Worm (Caenorhabditis elegans) whole organism, L1 larva: ENCODE results near the gene clec-49.

ENCODE experiments used
- C16A3.4 ChIP-seq: fragments of 150-350 bp; optimal IDR thresholded peaks from 2 replicates; lab custom pipeline; 2014; ENCODE audit warnings: missing biosample characterization, missing genetic modification characterization
- F16B12.6 ChIP-seq: fragments of 150-350 bp; optimal IDR thresholded peaks from 2 replicates; lab custom pipeline; 2014; ENCODE audit warnings: missing biosample characterization, missing genetic modification characterization
- Y116A8C.19 ChIP-seq: sonication (generic microtip); optimal IDR thresholded peaks from 2 replicates; lab custom pipeline; 2016; ENCODE audit warnings: missing compliant biosample characterization, missing genetic modification characterization, borderline replicate concordance
- alr-1 ChIP-seq: fragments of 200-800 bp; sonication (Bioruptor generic); optimal IDR thresholded peaks from 2 replicates; lab custom pipeline; 2018; ENCODE audit warnings: borderline replicate concordance, mild to moderate bottlenecking, missing genetic modification characterization, missing compliant biosample characterization
- aly-2 ChIP-seq: fragments of 150-350 bp; optimal IDR thresholded peaks from 2 replicates; lab custom pipeline; 2014; ENCODE audit warnings: missing biosample characterization, missing genetic modification characterization
- ceh-88 ChIP-seq: fragments of 200-800 bp; sonication (Bioruptor generic); IDR thresholded peaks from 2 replicates; pipeline ENCODE4 v1.3.6; 2022; ENCODE audit warnings: missing genetic modification characterization, missing compliant biosample characterization
- ces-1 ChIP-seq: fragments of 150-350 bp; optimal IDR thresholded peaks from 2 replicates; lab custom pipeline; 2014; ENCODE audit warnings: missing biosample characterization, missing genetic modification reagents, missing genetic modification characterization
- efl-1 ChIP-seq, 4 experiments: fragments of 150-350 bp; optimal IDR thresholded peaks in 3 of 4; peaks in 1 of 4; 1 replicate in 1 of 4; 2 replicates in 3 of 4; lab custom pipeline; 2014; ENCODE audit warnings: missing biosample characterization in 2 of 4, missing genetic modification characterization in 2 of 4, missing genetic modification reagents in 2 of 4
- efl-3 ChIP-seq: fragments of 200-800 bp; sonication (Bioruptor generic); optimal IDR thresholded peaks from 2 replicates; lab custom pipeline; 2018; ENCODE audit warnings: mild to moderate bottlenecking, missing genetic modification characterization, missing compliant biosample characterization
- elt-2 ChIP-seq: sonication (generic microtip); optimal IDR thresholded peaks from 2 replicates; lab custom pipeline; 2016; ENCODE audit warnings: missing genetic modification characterization, mild to moderate bottlenecking, inconsistent platforms, missing compliant biosample characterization, missing genetic modification reagents
- fkh-8 ChIP-seq: sonication (generic microtip); optimal IDR thresholded peaks from 2 replicates; lab custom pipeline; 2016; ENCODE audit warnings: mild to moderate bottlenecking, missing genetic modification characterization, missing compliant biosample characterization
- hlh-17 ChIP-seq: fragments of 200-800 bp; sonication (Bioruptor generic); optimal IDR thresholded peaks from 2 replicates; lab custom pipeline; 2018; ENCODE audit warnings: missing genetic modification characterization, mild to moderate bottlenecking, missing compliant biosample characterization, moderate library complexity, borderline replicate concordance
- irx-1 ChIP-seq: sonication (generic microtip); optimal IDR thresholded peaks from 2 replicates; lab custom pipeline; 2016; ENCODE audit warnings: missing genetic modification characterization, missing compliant biosample characterization
- jun-1 ChIP-seq: fragments of 150-350 bp; optimal IDR thresholded peaks from 2 replicates; lab custom pipeline; 2014; ENCODE audit warnings: missing biosample characterization, missing genetic modification reagents, missing genetic modification characterization
- lin-14 ChIP-seq: fragments of 200-800 bp; sonication (Bioruptor generic); optimal IDR thresholded peaks from 2 replicates; lab custom pipeline; 2018; ENCODE audit warnings: mild to moderate bottlenecking, missing genetic modification characterization, moderate library complexity, missing compliant biosample characterization
- lin-35 ChIP-seq, 2 experiments: fragments of 150-350 bp; optimal IDR thresholded peaks; 2 replicates each; lab custom pipeline; 2014; ENCODE audit warnings: missing biosample characterization in 2 of 2, missing genetic modification characterization in 2 of 2, missing genetic modification reagents in 2 of 2
- mdl-1 ChIP-seq, 2 experiments: fragments of 150-350 bp; optimal IDR thresholded peaks; 2 replicates each; lab custom pipeline; 2014 to 2017; ENCODE audit warnings: missing biosample characterization in 2 of 2, missing genetic modification characterization in 2 of 2, inconsistent platforms in 1 of 2
- nhr-11 ChIP-seq: fragments of 150-350 bp; optimal IDR thresholded peaks from 2 replicates; lab custom pipeline; 2014; ENCODE audit warnings: missing biosample characterization, missing genetic modification characterization
- nhr-12 ChIP-seq: sonication (generic microtip); optimal IDR thresholded peaks from 2 replicates; lab custom pipeline; 2017; ENCODE audit warnings: missing biosample characterization, missing genetic modification characterization
- nhr-20 ChIP-seq: sonication (generic microtip); optimal IDR thresholded peaks from 2 replicates; lab custom pipeline; 2016; ENCODE audit warnings: mild to moderate bottlenecking, missing genetic modification characterization, missing compliant biosample characterization
- nhr-47 ChIP-seq: sonication (generic microtip); optimal IDR thresholded peaks from 2 replicates; lab custom pipeline; 2016; ENCODE audit warnings: mild to moderate bottlenecking, missing genetic modification characterization, moderate library complexity, missing compliant biosample characterization
- nhr-77 ChIP-seq: fragments of 150-350 bp; optimal IDR thresholded peaks from 2 replicates; lab custom pipeline; 2014; ENCODE audit warnings: missing biosample characterization, missing genetic modification characterization
- nhr-84 ChIP-seq: sonication (generic microtip); optimal IDR thresholded peaks from 2 replicates; lab custom pipeline; 2017; ENCODE audit warnings: missing biosample characterization, missing genetic modification characterization
- nhr-85 ChIP-seq: sonication (generic microtip); peaks from one replicate; lab custom pipeline; 2016; ENCODE audit warnings: missing genetic modification characterization, inconsistent platforms, missing compliant biosample characterization
- pag-3 ChIP-seq: sonication (generic microtip); optimal IDR thresholded peaks from 2 replicates; lab custom pipeline; 2017; ENCODE audit warnings: missing genetic modification characterization, mild to moderate bottlenecking, missing compliant biosample characterization, antibody characterized with exemption, borderline replicate concordance; ENCODE audit not compliant: insufficient read depth
- sptf-1 ChIP-seq: fragments of 150-350 bp; optimal IDR thresholded peaks from 2 replicates; lab custom pipeline; 2014; ENCODE audit warnings: missing biosample characterization, missing genetic modification characterization
- unc-30 ChIP-seq: sonication (generic microtip); optimal IDR thresholded peaks from 2 replicates; lab custom pipeline; 2017; ENCODE audit warnings: missing biosample characterization, missing genetic modification characterization
- unc-62 ChIP-seq: fragments of 150-350 bp; optimal IDR thresholded peaks from 2 replicates; lab custom pipeline; 2014; ENCODE audit warnings: missing biosample characterization, missing genetic modification reagents, missing genetic modification characterization
- vab-15 ChIP-seq: sonication (generic microtip); optimal IDR thresholded peaks from 2 replicates; lab custom pipeline; 2017; ENCODE audit warnings: missing genotype, mild to moderate bottlenecking, missing genetic modification characterization, missing compliant biosample characterization
- xbp-1 ChIP-seq: sonication (generic microtip); optimal IDR thresholded peaks from 2 replicates; lab custom pipeline; 2016; ENCODE audit warnings: missing genetic modification characterization, missing compliant biosample characterization
- zag-1 ChIP-seq: fragments of 150-350 bp; optimal IDR thresholded peaks from 2 replicates; lab custom pipeline; 2014; ENCODE audit warnings: missing biosample characterization, missing genetic modification characterization
- ztf-11 ChIP-seq, 2 experiments: sonication (generic microtip); optimal IDR thresholded peaks; 2 replicates each; lab custom pipeline; 2016 to 2017; ENCODE audit warnings: missing genetic modification characterization in 2 of 2, missing biosample characterization in 1 of 2, missing compliant biosample characterization in 1 of 2

clec-49 gene

ce11 chrV:19767719-19768118 is 16.7 kb upstream of the clec-49 start:
- TF ChIP-seq lin-14 (GFP tag; lab: Kevin White, UChicago) (no peak), nhr-12 (no peak), efl-1 (optimal IDR thresholded peaks at IDR 0.05; lab: Kevin White, UChicago) (no peak), efl-1 (GFP tag; optimal IDR thresholded peaks at IDR 0.05 in 1 of 2; lab: Kevin White, UChicago) (peak in 1 of 2 experiments; percentile 48), vab-15 (tag; lab: Kevin White, UChicago) (no peak)

ce11 chrV:19760751-19761150 is 9.7 kb upstream of the clec-49 start, which contains the start of gene M162.5:
Gene M162.5, plus strand, starts transcription at chrV:19761051.
- no peak for TF ChIP-seq ceh-88
- TF ChIP-seq nhr-47 (tag; lab: Kevin White, UChicago) = no peak
- TF ChIP-seq hlh-17 (GFP tag; lab: Kevin White, UChicago) = no peak
- TF ChIP-seq F16B12.6 (tag; lab: Kevin White, UChicago) = no peak
- no peak for TF ChIP-seq xbp-1 (tag; lab: Kevin White, UChicago)

ce11 chrV:19759282-19759681 is 8.3 kb upstream of the clec-49 start:
- TF ChIP-seq nhr-85 (tag; lab: Kevin White, UChicago) = peak; percentile 1
- no peak for TF ChIP-seq mdl-1 (tag; optimal IDR thresholded peaks at IDR 0.05; lab: Kevin White, UChicago)

- no peak for TF ChIP-seq nhr-47 (tag; lab: Kevin White, UChicago)
- no peak for TF ChIP-seq alr-1
- TF ChIP-seq ztf-11 (tag; optimal IDR thresholded peaks at IDR 0.05; lab: Kevin White, UChicago) = no peak
- no peak for TF ChIP-seq sptf-1 (tag; lab: Kevin White, UChicago)
- TF ChIP-seq zag-1 = no peak
- no peak for TF ChIP-seq irx-1 (tag; lab: Kevin White, UChicago)
Measured at ce11 chrV:19756253-19756652, 5.2 kb upstream of the clec-49 start, which contains the start of gene W04E12.9. Gene W04E12.9, plus strand, starts transcription at chrV:19756553.

- TF ChIP-seq elt-2 (tag; lab: Kevin White, UChicago) (peak; percentile 65), pag-3 (tag; lab: Kevin White, UChicago) (no peak), mdl-1 (tag; optimal IDR thresholded peaks at IDR 0.05; lab: Kevin White, UChicago) (no peak), unc-30 (tag; lab: Kevin White, UChicago) (no peak), nhr-47 (tag; lab: Kevin White, UChicago) (no peak), aly-2 (no peak), F16B12.6 (tag; lab: Kevin White, UChicago) (no peak), jun-1 (no peak), efl-3 (GFP tag; lab: Kevin White, UChicago) (no peak), C16A3.4 (no peak), lin-35 (GFP tag; optimal IDR thresholded peaks at IDR 0.05; lab: Kevin White, UChicago) (peak in 1 of 2 experiments; percentile 28), ces-1 (GFP tag; lab: Kevin White, UChicago) (no peak), fkh-8 (tag; lab: Kevin White, UChicago) (no peak), unc-62 (GFP tag; lab: Kevin White, UChicago) (no peak), nhr-77 (tag; lab: Kevin White, UChicago) (no peak), nhr-84 (tag; lab: Kevin White, UChicago) (no peak), nhr-20 (tag; lab: Kevin White, UChicago) (no peak), nhr-11 (tag; lab: Kevin White, UChicago) (no peak)
Measured at ce11 chrV:19755260-19755659, 4.2 kb upstream of the clec-49 start, which contains the start of gene clec-50. Gene clec-50, minus strand, starts transcription at chrV:19755368.

- TF ChIP-seq F16B12.6 (tag; lab: Kevin White, UChicago) (no peak), Y116A8C.19 (tag; lab: Kevin White, UChicago) (no peak), elt-2 (tag; lab: Kevin White, UChicago) (peak; percentile 37)
Measured at ce11 chrV:19754331-19754730, 3.3 kb upstream of the clec-49 start.
